Fruit fly (Drosophila melanogaster) whole organism, embryonic: ENCODE measurements around the gene CG8562.
A peak's percentile ranks its signal among the peaks of the same experiment; 100 is the strongest.

Experiments
- Bdp1 ChIP-seq: fragments of 200-800 bp; sonication (Bioruptor generic); optimal IDR thresholded peaks from 3 replicates; lab custom pipeline; 2016; ENCODE audit warnings: missing biosample characterization, missing genetic modification characterization
- CG11093 ChIP-seq: fragments of 200-800 bp; sonication (Bioruptor generic); IDR thresholded peaks from 3 replicates; pipeline ENCODE4 v1.3.6; 2022; ENCODE audit warnings: missing biosample characterization, missing genetic modification characterization
- CG12104 ChIP-seq: fragments of 200-800 bp; sonication (Bioruptor generic); optimal IDR thresholded peaks from 3 replicates; lab custom pipeline; 2016; ENCODE audit warnings: missing biosample characterization, missing genetic modification characterization
- CG12942 ChIP-seq: fragments of 200-800 bp; sonication (Bioruptor generic); optimal IDR thresholded peaks from 3 replicates; lab custom pipeline; 2016; ENCODE audit warnings: missing biosample characterization, missing genetic modification characterization
- CG13287 ChIP-seq: fragments of 200-800 bp; sonication (Bioruptor generic); IDR thresholded peaks from 2 replicates; pipeline ENCODE4 v1.3.6; 2022; ENCODE audit warnings: missing biosample characterization, missing genetic modification characterization; ENCODE audit not compliant: partially characterized antibody
- CG14014 ChIP-seq: fragments of 200-800 bp; sonication (Bioruptor generic); IDR thresholded peaks from 2 replicates; pipeline ENCODE4 v1.3.6; 2022; ENCODE audit warnings: missing biosample characterization, missing genetic modification characterization
- CG14050 ChIP-seq: fragments of 200-800 bp; sonication (Bioruptor generic); IDR thresholded peaks from 3 replicates; pipeline ENCODE4 v1.3.6; 2022; ENCODE audit warnings: missing biosample characterization, missing genetic modification characterization
- CG17186 ChIP-seq: fragments of 200-800 bp; sonication (Bioruptor generic); optimal IDR thresholded peaks from 3 replicates; lab custom pipeline; 2017; ENCODE audit warnings: missing biosample characterization, missing genetic modification reagents, missing genetic modification characterization
- CG17385 ChIP-seq: fragments of 200-800 bp; sonication (Bioruptor generic); optimal IDR thresholded peaks from 3 replicates; lab custom pipeline; 2018; ENCODE audit warnings: missing biosample characterization, mild to moderate bottlenecking, missing genetic modification characterization
- CG18011 ChIP-seq: fragments of 200-800 bp; sonication (Bioruptor generic); optimal IDR thresholded peaks from 2 replicates; lab custom pipeline; 2017; ENCODE audit warnings: missing biosample characterization, missing genetic modification characterization, mild to moderate bottlenecking, moderate library complexity, missing genotype
- CG3838 ChIP-seq: fragments of 200-800 bp; sonication (Bioruptor generic); optimal IDR thresholded peaks from 3 replicates; lab custom pipeline; 2016; ENCODE audit warnings: missing biosample characterization, missing genetic modification characterization
- CG5245 ChIP-seq: fragments of 200-800 bp; sonication (Bioruptor generic); optimal IDR thresholded peaks from 3 replicates; lab custom pipeline; 2016; ENCODE audit warnings: missing biosample characterization, missing genetic modification characterization
- CG6654 ChIP-seq: fragments of 200-800 bp; sonication (Bioruptor generic); optimal IDR thresholded peaks from 2 replicates; lab custom pipeline; 2017; ENCODE audit warnings: missing biosample characterization, mild to moderate bottlenecking, missing genetic modification characterization
- CG7271 ChIP-seq: fragments of 200-800 bp; sonication (Bioruptor generic); optimal IDR thresholded peaks from 2 replicates; lab custom pipeline; 2018; ENCODE audit warnings: missing biosample characterization, mild to moderate bottlenecking, missing genetic modification characterization, moderate library complexity
- CG9437 ChIP-seq: fragments of 200-800 bp; sonication (Bioruptor generic); optimal IDR thresholded peaks from 2 replicates; lab custom pipeline; 2018; ENCODE audit warnings: missing biosample characterization, mild to moderate bottlenecking, missing genetic modification characterization
- Eip74EF ChIP-seq, 2 experiments: fragments of 200-800 bp in 1 of 2; fragments of >200 bp in 1 of 2; sonication (Bioruptor generic) in 1 of 2; optimal IDR thresholded peaks; 2 replicates each; lab custom pipeline; 2017 to 2019; ENCODE audit warnings: missing biosample characterization in 2 of 2, missing genetic modification characterization in 2 of 2, mild to moderate bottlenecking in 1 of 2, moderate library complexity in 1 of 2
- Ets65A ChIP-seq: fragments of 200-800 bp; sonication (Bioruptor generic); peaks from one replicate; lab custom pipeline; 2016; ENCODE audit warnings: missing biosample characterization, missing genetic modification characterization
- Max ChIP-seq: fragments of 200-800 bp; sonication (Bioruptor generic); optimal IDR thresholded peaks from 2 replicates; lab custom pipeline; 2016; ENCODE audit warnings: missing biosample characterization, mild to moderate bottlenecking, missing genetic modification characterization
- Nf-YC ChIP-seq: fragments of 200-800 bp; optimal IDR thresholded peaks from 3 replicates; lab custom pipeline; 2019; ENCODE audit warnings: missing biosample characterization, mild to moderate bottlenecking, missing genetic modification characterization, moderate library complexity
- NfI ChIP-seq: fragments of 200-800 bp; sonication (Bioruptor generic); optimal IDR thresholded peaks from 3 replicates; lab custom pipeline; 2018; ENCODE audit warnings: missing biosample characterization, mild to moderate bottlenecking, missing genetic modification characterization, moderate library complexity
- Ravus ChIP-seq: fragments of 200-800 bp; sonication (Bioruptor generic); IDR thresholded peaks from 2 replicates; pipeline ENCODE4 v1.3.6; 2022; ENCODE audit warnings: missing biosample characterization, missing genetic modification characterization
- Xbp1 ChIP-seq: fragments of 200-800 bp; sonication (Bioruptor generic); optimal IDR thresholded peaks from 3 replicates; lab custom pipeline; 2016; ENCODE audit warnings: missing biosample characterization, mild to moderate bottlenecking, missing genetic modification characterization
- al ChIP-seq: fragments of 200-800 bp; sonication (Bioruptor generic); IDR thresholded peaks from 2 replicates; pipeline ENCODE4 v1.3.6; 2022; ENCODE audit warnings: missing biosample characterization, missing genetic modification characterization
- ash1 ChIP-seq: fragments of 200-800 bp; sonication (Bioruptor generic); optimal IDR thresholded peaks from 2 replicates; lab custom pipeline; 2018; ENCODE audit warnings: missing biosample characterization, mild to moderate bottlenecking, missing genetic modification characterization
- br ChIP-seq: fragments of >200 bp; optimal IDR thresholded peaks from 2 replicates; lab custom pipeline; 2017
- cas ChIP-seq: fragments of 200-800 bp; sonication (Bioruptor generic); IDR thresholded peaks from 2 replicates; pipeline ENCODE4 v1.3.6; 2022; ENCODE audit warnings: missing biosample characterization, missing genetic modification characterization
- cato ChIP-seq: fragments of 200-800 bp; sonication (Bioruptor generic); optimal IDR thresholded peaks from 2 replicates; lab custom pipeline; 2016; ENCODE audit warnings: missing biosample characterization, missing genetic modification characterization, borderline replicate concordance
- chif ChIP-seq, 2 experiments: fragments of 200-800 bp; sonication (Bioruptor generic); optimal IDR thresholded peaks; 3 replicates each; lab custom pipeline; 2016; ENCODE audit warnings: missing biosample characterization in 2 of 2, missing genetic modification characterization in 2 of 2
- dati ChIP-seq: fragments of 200-800 bp; sonication (Bioruptor generic); IDR thresholded peaks from 2 replicates; pipeline ENCODE4 v1.3.6; 2022; ENCODE audit warnings: missing biosample characterization, missing genetic modification characterization
- eve ChIP-seq, 2 experiments: fragments of >200 bp; optimal IDR thresholded peaks; 2 replicates each; lab custom pipeline; 2017; ENCODE audit warnings: missing biosample characterization in 2 of 2, missing genetic modification characterization in 2 of 2
- lmd ChIP-seq: fragments of 200-800 bp; sonication (Bioruptor generic); IDR thresholded peaks from 2 replicates; pipeline ENCODE4 v1.3.6; 2022; ENCODE audit warnings: missing biosample characterization, missing genetic modification characterization
- lov ChIP-seq, 2 experiments: fragments of 200-800 bp in 1 of 2; fragments of >200 bp in 1 of 2; sonication (Bioruptor generic) in 1 of 2; IDR thresholded peaks in 1 of 2; optimal IDR thresholded peaks in 1 of 2; 2 replicates in 1 of 2; 3 replicates in 1 of 2; pipeline versions ENCODE4 v1.3.6 to Lab custom; 2017 to 2022; ENCODE audit warnings: missing biosample characterization in 1 of 2, missing genetic modification characterization in 1 of 2
- otp ChIP-seq: fragments of 200-800 bp; sonication (Bioruptor generic); IDR thresholded peaks from 3 replicates; pipeline ENCODE4, ENCODE4 v1.3.6; 2022; ENCODE audit warnings: missing biosample characterization, missing genetic modification characterization
- p53 ChIP-seq: fragments of 200-800 bp; sonication (Bioruptor generic); optimal IDR thresholded peaks from 2 replicates; lab custom pipeline; 2016; ENCODE audit warnings: missing biosample characterization, missing genetic modification characterization
- pan ChIP-seq, 4 experiments: fragments of >200 bp in 3 of 4; fragments of 200-800 bp in 1 of 4; sonication (Bioruptor generic) in 1 of 4; optimal IDR thresholded peaks in 3 of 4; IDR thresholded peaks in 1 of 4; 2 replicates each; pipeline versions ENCODE4 v1.3.6 to Lab custom; 2017 to 2022; ENCODE audit warnings: missing biosample characterization in 2 of 4, missing genetic modification characterization in 2 of 4, mixed read lengths in 1 of 4
- repo ChIP-seq: fragments of 200-800 bp; sonication (Bioruptor generic); optimal IDR thresholded peaks from 2 replicates; lab custom pipeline; 2016; ENCODE audit warnings: missing biosample characterization, missing genetic modification characterization
- trem ChIP-seq: fragments of 200-800 bp; optimal IDR thresholded peaks from 3 replicates; lab custom pipeline; 2019; ENCODE audit warnings: missing biosample characterization, mild to moderate bottlenecking, missing genetic modification characterization, moderate library complexity
- ttk ChIP-seq: fragments of 200-800 bp; sonication (Bioruptor generic); IDR thresholded peaks from 2 replicates; pipeline ENCODE4 v2.1.2; 2022; ENCODE audit warnings: missing biosample characterization, missing genetic modification characterization
- wdn ChIP-seq: fragments of 200-800 bp; sonication (Bioruptor generic); IDR thresholded peaks from 2 replicates; pipeline ENCODE4 v1.3.6; 2022; ENCODE audit warnings: missing biosample characterization, missing genetic modification characterization
- zf30C ChIP-seq: fragments of 200-800 bp; sonication (Bioruptor generic); optimal IDR thresholded peaks from 3 replicates; lab custom pipeline; 2018; ENCODE audit warnings: missing biosample characterization, mild to moderate bottlenecking, missing genetic modification characterization

The CG8562 gene

DNA sequence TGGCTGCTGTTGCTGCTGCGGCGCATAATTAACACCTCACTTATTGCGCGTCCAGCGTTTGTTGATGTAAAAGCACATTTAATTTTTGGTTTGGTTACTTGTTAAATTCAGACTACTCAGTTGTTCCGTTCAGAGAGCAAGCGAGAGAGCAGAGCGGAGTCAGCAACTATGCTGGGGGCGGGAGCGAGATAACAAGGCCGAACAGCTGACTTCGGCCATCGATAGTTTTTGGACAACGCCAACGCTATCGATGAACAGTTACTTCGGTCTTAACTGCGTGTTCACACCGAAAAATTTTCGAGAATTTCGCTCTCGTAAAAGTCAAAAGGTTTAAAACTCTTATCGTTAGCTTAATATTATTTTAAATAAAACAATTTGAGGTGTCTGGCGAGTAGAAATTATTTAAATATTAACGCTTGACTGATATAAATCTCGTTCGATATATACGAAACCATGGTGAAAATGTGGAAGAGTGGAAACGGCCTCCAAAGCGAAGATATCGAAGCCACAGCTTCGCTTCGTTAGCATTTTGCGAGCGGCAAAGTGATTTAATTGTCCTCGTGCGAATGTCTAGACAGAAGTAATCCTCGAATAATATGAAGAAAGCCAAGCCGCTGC lies 16.6 kb upstream of the CG8562 start, which contains the start of the genes SMSr and smid (continued):
- TF ChIP-seq wdn (GFP tag; lab: Robert Waterston, UW) (no peak), CG18011 (GFP tag; lab: Kevin White, UChicago) (peak; percentile 10), CG9437 (GFP tag; lab: Kevin White, UChicago) (peak; percentile 45), Max (peak; percentile 74), NfI (peak; percentile 58), CG3838 (GFP tag; lab: Kevin White, UChicago) (no peak), cas (GFP tag; lab: Robert Waterston, UW) (no peak), al (GFP tag; lab: Robert Waterston, UW) (peak; percentile 64), CG5245 (no peak), Eip74EF (GFP tag; optimal IDR thresholded peaks at IDR 0.05; lab: Kevin White, UChicago) (peak; percentile 25 to 73), cato (GFP tag; lab: Kevin White, UChicago) (no peak), ttk (no peak), pan (optimal IDR thresholded peaks at IDR 0.05; lab: Kevin White, UChicago) (no peak), pan (GFP tag; optimal IDR thresholded peaks at IDR 0.05 in 1 of 2, IDR thresholded peaks at IDR 0.05 in 1 of 2) (peak in 1 of 2 experiments; percentile 47), dati (no peak), Nf-YC (tag; lab: Kevin White, UChicago) (no peak), CG17385 (GFP tag; lab: Kevin White, UChicago) (no peak), CG17186 (GFP tag; lab: Kevin White, UChicago) (peak; percentile 9), zf30C (no peak), eve (GFP tag; optimal IDR thresholded peaks at IDR 0.05; lab: Kevin White, UChicago) (no peak), CG13287 (GFP tag; lab: Robert Waterston, UW) (peak; percentile 92), Ravus (GFP tag; lab: Robert Waterston, UW) (no peak), Bdp1 (peak; percentile 57), CG14050 (GFP tag; lab: Robert Waterston, UW) (no peak), trem (tag; lab: Kevin White, UChicago) (peak; percentile 85), CG12942 (GFP tag; lab: Kevin White, UChicago) (peak; percentile 54), CG11093 (GFP tag; lab: Robert Waterston, UW) (0 out of 3 replicates have a peak, but pooled peaks have one; percentile 25), CG6654 (no peak), lmd (peak; percentile 51; the same call in 1 of the 2 replicates), p53 (GFP tag; lab: Kevin White, UChicago) (no peak), ash1 (GFP tag; lab: Kevin White, UChicago) (no peak), otp (no peak), CG14014 (no peak; the same call in 1 of the 2 replicates), Xbp1 (GFP tag; lab: Kevin White, UChicago) (peak; percentile 72), br (no peak), CG7271 (tag; lab: Kevin White, UChicago) (peak; percentile 9), CG12104 (GFP tag; lab: Kevin White, UChicago) (no peak), repo (GFP tag; lab: Kevin White, UChicago) (no peak)

DNA sequence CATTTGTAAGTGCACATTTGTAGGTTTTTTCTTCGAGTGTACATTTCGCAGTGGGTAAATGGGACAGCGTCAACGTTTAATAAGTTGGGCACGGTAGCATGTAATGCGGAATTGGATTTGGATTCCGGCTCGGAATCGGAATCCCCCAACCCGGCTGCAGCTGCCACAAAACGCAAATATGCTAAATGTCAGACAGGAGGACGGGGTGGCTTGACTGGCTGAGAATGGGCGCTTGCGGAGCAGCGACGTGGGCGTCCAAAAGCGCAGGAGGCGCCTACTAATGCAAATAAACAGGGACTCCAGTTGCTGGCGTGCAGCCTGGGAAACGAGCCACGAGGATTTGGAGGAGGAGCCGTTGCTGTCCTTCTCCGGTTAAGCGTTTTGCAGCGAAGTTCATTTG lies 10.3 kb upstream of the CG8562 start, which contains the start of gene CG8564:
TSS of gene CG8564 (minus strand) at position 101 of the 400 bp plus-strand sequence.
- TF ChIP-seq chif (GFP tag; optimal IDR thresholded peaks at IDR 0.05; lab: Kevin White, UChicago) (no peak), Ets65A (GFP tag; lab: Kevin White, UChicago) (peak; percentile 13), lov (optimal IDR thresholded peaks at IDR 0.05; lab: Kevin White, UChicago) (no peak), lov (GFP tag; IDR thresholded peaks at IDR 0.05; lab: Robert Waterston, UW) (0 out of 3 replicates have a peak, but pooled peaks have one; percentile 37)
